Worm (Caenorhabditis elegans): ENCODE measurements around the gene gpc-1.

Gene gpc-1

ce11 chrX:12909910-12910309 lies 25.1 kb upstream of the gpc-1 start:
- TF ChIP-seq snpc-4 (tag; optimal IDR thresholded peaks at IDR 0.05) (no peak), zip-8 (tag; optimal IDR thresholded peaks at IDR 0.05) (no peak), ceh-39 (tag; optimal IDR thresholded peaks at IDR 0.05) (no peak), drap-1 (GFP tag; optimal IDR thresholded peaks at IDR 0.05) (no peak), sem-2 (GFP tag; optimal IDR thresholded peaks at IDR 0.05) (no peak), mab-5 (tag; optimal IDR thresholded peaks at IDR 0.05) (no peak), lsy-2 (tag; optimal IDR thresholded peaks at IDR 0.05) (no peak), sptf-1 (tag; optimal IDR thresholded peaks at IDR 0.05) (no peak), blmp-1 (tag; optimal IDR thresholded peaks at IDR 0.05) (no peak), unc-120 (tag; optimal IDR thresholded peaks at IDR 0.05; ENCODE audit: poor library complexity, severe bottlenecking) (peak; percentile 31), unc-39 (tag; optimal IDR thresholded peaks at IDR 0.05) (no peak), ham-2 (GFP tag; optimal IDR thresholded peaks at IDR 0.05) (no peak), hlh-1 (tag; optimal IDR thresholded peaks at IDR 0.05) (peak; percentile 85)

ce11 chrX:12908715-12909114 lies 23.9 kb upstream of the gpc-1 start:
- no peak for TF ChIP-seq unc-120 (tag; optimal IDR thresholded peaks at IDR 0.05; ENCODE audit: poor library complexity, severe bottlenecking)
- no peak for TF ChIP-seq hlh-1 (tag; optimal IDR thresholded peaks at IDR 0.05)

- no peak for TF ChIP-seq mab-5 (tag; optimal IDR thresholded peaks at IDR 0.05)
- TF ChIP-seq mep-1 (tag; optimal IDR thresholded peaks at IDR 0.05) = no peak
- no peak for TF ChIP-seq lin-32 (GFP tag; optimal IDR thresholded peaks at IDR 0.05)
- no peak for TF ChIP-seq ztf-11 (tag; optimal IDR thresholded peaks at IDR 0.05)
- no peak for TF ChIP-seq ham-2 (GFP tag; optimal IDR thresholded peaks at IDR 0.05)
- no peak for TF ChIP-seq nhr-76 (tag; optimal IDR thresholded peaks at IDR 0.05)
- no peak for TF ChIP-seq ceh-83 (GFP tag; optimal IDR thresholded peaks at IDR 0.05)
- no peak for TF ChIP-seq cnd-1 (tag; optimal IDR thresholded peaks at IDR 0.05)
- no peak for TF ChIP-seq blmp-1 (tag; optimal IDR thresholded peaks at IDR 0.05)
- TF ChIP-seq nhr-28 (tag; optimal IDR thresholded peaks at IDR 0.05) = no peak
- no peak for TF ChIP-seq zip-8 (tag; optimal IDR thresholded peaks at IDR 0.05)
- TF ChIP-seq unc-62 (GFP tag; optimal IDR thresholded peaks at IDR 0.05) = no peak
- TF ChIP-seq ces-1 (GFP tag; optimal IDR thresholded peaks at IDR 0.05) = no peak
- no peak for TF ChIP-seq nhr-2 (tag; optimal IDR thresholded peaks at IDR 0.05)
- TF ChIP-seq ceh-43 (GFP tag; optimal IDR thresholded peaks at IDR 0.05) = no peak
- no peak for TF ChIP-seq M03D4.4 (tag; optimal IDR thresholded peaks at IDR 0.05)
- TF ChIP-seq snpc-4 (tag; optimal IDR thresholded peaks at IDR 0.05) = no peak
- no peak for TF ChIP-seq elt-1 (tag; optimal IDR thresholded peaks at IDR 0.05; ENCODE audit: borderline replicate concordance, insufficient read depth)
- TF ChIP-seq unc-120 (tag; optimal IDR thresholded peaks at IDR 0.05; ENCODE audit: poor library complexity, severe bottlenecking) = no peak
- no peak for TF ChIP-seq bed-3 (GFP tag; optimal IDR thresholded peaks at IDR 0.05)
Observed at ce11 chrX:12907502-12907901, 22.7 kb upstream of the gpc-1 start, which contains the start of gene pqn-18. pqn-18 (plus strand) TSS chrX:12907832.

- TF ChIP-seq ces-1 (GFP tag; optimal IDR thresholded peaks at IDR 0.05) = peak; percentile 2
- TF ChIP-seq mep-1 (tag; optimal IDR thresholded peaks at IDR 0.05) = peak; percentile 39
- no peak for TF ChIP-seq tbx-8 (GFP tag; optimal IDR thresholded peaks at IDR 0.05)
Observed at ce11 chrX:12903810-12904209, 19.0 kb upstream of the gpc-1 start.

- TF ChIP-seq ces-1 (GFP tag; optimal IDR thresholded peaks at IDR 0.05) = peak; percentile 88
- TF ChIP-seq hlh-1 (tag; optimal IDR thresholded peaks at IDR 0.05) = no peak
- no peak for TF ChIP-seq nhr-12 (tag; optimal IDR thresholded peaks at IDR 0.05)
- TF ChIP-seq sptf-1 (tag; optimal IDR thresholded peaks at IDR 0.05) = peak; percentile 26
Observed at ce11 chrX:12902057-12902652, 17.4 kb upstream of the gpc-1 start.

ce11 chrX:12899140-12899888 lies 14.5 kb upstream of the gpc-1 start:
- TF ChIP-seq elt-3 (tag; optimal IDR thresholded peaks at IDR 0.05) (no peak), hlh-1 (tag; optimal IDR thresholded peaks at IDR 0.05) (no peak), ceh-43 (GFP tag; optimal IDR thresholded peaks at IDR 0.05) (no peak), lsy-2 (tag; optimal IDR thresholded peaks at IDR 0.05) (no peak), nhr-76 (tag; optimal IDR thresholded peaks at IDR 0.05) (no peak), unc-120 (tag; optimal IDR thresholded peaks at IDR 0.05; ENCODE audit: poor library complexity, severe bottlenecking) (no peak), ztf-11 (tag; optimal IDR thresholded peaks at IDR 0.05) (no peak), sem-2 (GFP tag; optimal IDR thresholded peaks at IDR 0.05) (no peak), mep-1 (tag; optimal IDR thresholded peaks at IDR 0.05) (no peak), elt-1 (tag; optimal IDR thresholded peaks at IDR 0.05; ENCODE audit: borderline replicate concordance, insufficient read depth) (no peak)
